Fruit fly (Drosophila melanogaster): ENCODE results near the gene Eig71Eb.
A peak's percentile ranks its signal among the peaks of the same experiment; 100 is the strongest.

The Eig71Eb gene

dm6 chr3L:15636359-15636758 lies 13.4 kb upstream of the Eig71Eb start (continued):
- TF ChIP-seq Awh (GFP tag; IDR thresholded peaks at IDR 0.05) (no peak), inv (GFP tag; IDR thresholded peaks at IDR 0.05; ENCODE audit: partially characterized antibody) (no peak), CG7271 (tag; optimal IDR thresholded peaks at IDR 0.05) (no peak), stc (GFP tag; IDR thresholded peaks at IDR 0.05) (no peak), CG13424 (tag; optimal IDR thresholded peaks at IDR 0.05) (no peak), CG33557 (GFP tag; optimal IDR thresholded peaks at IDR 0.05) (peak; percentile 2), trh (GFP tag; optimal IDR thresholded peaks at IDR 0.05) (no peak), Dip2 (GFP tag; IDR thresholded peaks at IDR 0.05) (no peak), CG13296 (GFP tag; optimal IDR thresholded peaks at IDR 0.05) (no peak), CG12744 (GFP tag; optimal IDR thresholded peaks at IDR 0.05) (no peak), Med (GFP tag) (peak; percentile 67), grn (GFP tag; optimal IDR thresholded peaks at IDR 0.05) (peak; percentile 81), Dbx (GFP tag; IDR thresholded peaks at IDR 0.05) (no peak), slbo (GFP tag; IDR thresholded peaks at IDR 0.05) (no peak), CG3726 (GFP tag; IDR thresholded peaks at IDR 0.05) (no peak), crc (GFP tag; optimal IDR thresholded peaks at IDR 0.05) (no peak), chinmo (GFP tag; IDR thresholded peaks at IDR 0.05; ENCODE audit: partially characterized antibody) (peak; percentile 65; the same call in 2 of the 4 replicates), CG34376 (GFP tag; optimal IDR thresholded peaks at IDR 0.05) (peak; percentile 45), CG17385 (GFP tag; optimal IDR thresholded peaks at IDR 0.05) (no peak), CG16779 (GFP tag; IDR thresholded peaks at IDR 0.05) (no peak), pfk (GFP tag; optimal IDR thresholded peaks at IDR 0.05) (no peak), CG10274 (GFP tag; optimal IDR thresholded peaks at IDR 0.05) (no peak), Ada2b (GFP tag; IDR thresholded peaks at IDR 0.05) (no peak), toy (GFP tag; IDR thresholded peaks at IDR 0.05) (no peak), Ets65A (GFP tag) (no peak), ato (GFP tag; IDR thresholded peaks at IDR 0.05; ENCODE audit: partially characterized antibody) (no peak), ap (GFP tag; IDR thresholded peaks at IDR 0.05) (no peak), CG14965 (GFP tag; optimal IDR thresholded peaks at IDR 0.05; ENCODE audit: borderline replicate concordance) (no peak), pita (GFP tag; optimal IDR thresholded peaks at IDR 0.05) (no peak), cato (GFP tag; optimal IDR thresholded peaks at IDR 0.05; ENCODE audit: borderline replicate concordance) (no peak), CG12071 (GFP tag; optimal IDR thresholded peaks at IDR 0.05) (no peak), exex (tag; optimal IDR thresholded peaks at IDR 0.05) (peak; percentile 84), nerfin-2 (GFP tag; IDR thresholded peaks at IDR 0.05; ENCODE audit: partially characterized antibody) (no peak), CG5245 (GFP tag; optimal IDR thresholded peaks at IDR 0.05) (no peak), al (GFP tag; IDR thresholded peaks at IDR 0.05) (no peak), CG7839 (tag; optimal IDR thresholded peaks at IDR 0.05) (no peak), az2 (GFP tag; optimal IDR thresholded peaks at IDR 0.05) (no peak), lola (GFP tag; optimal IDR thresholded peaks at IDR 0.05) (no peak), CG16813 (GFP tag; IDR thresholded peaks at IDR 0.05; ENCODE audit: partially characterized antibody) (no peak), scrt (GFP tag; optimal IDR thresholded peaks at IDR 0.05) (no peak), sima (GFP tag; optimal IDR thresholded peaks at IDR 0.05) (no peak), CG18599 (GFP tag; optimal IDR thresholded peaks at IDR 0.05) (no peak), tio (GFP tag; optimal IDR thresholded peaks at IDR 0.05) (no peak), Dek (tag; optimal IDR thresholded peaks at IDR 0.05) (no peak), CG14441 (GFP tag; IDR thresholded peaks at IDR 0.05) (no peak), dmrt11E (tag; optimal IDR thresholded peaks at IDR 0.05) (peak; percentile 16), bbx (GFP tag; IDR thresholded peaks at IDR 0.05; ENCODE audit: partially characterized antibody) (no peak), sens (GFP tag) (peak; percentile 60), CG12659 (GFP tag; optimal IDR thresholded peaks at IDR 0.05) (no peak), Vsx1 (GFP tag; optimal IDR thresholded peaks at IDR 0.05) (no peak), dati (GFP tag; IDR thresholded peaks at IDR 0.05) (no peak)

Data from whole organism, embryonic.